Fruit fly (Drosophila melanogaster): ENCODE measurements around the gene CG3916.

- TF ChIP-seq pad (GFP tag; optimal IDR thresholded peaks at IDR 0.05) (no peak), kay (GFP tag; ENCODE audit: borderline replicate concordance) (no peak), tj (GFP tag; optimal IDR thresholded peaks at IDR 0.05) (no peak), CG11617 (GFP tag; optimal IDR thresholded peaks at IDR 0.05) (no peak), Hr96 (GFP tag; optimal IDR thresholded peaks at IDR 0.05) (no peak), CG14711 (tag; optimal IDR thresholded peaks at IDR 0.05) (no peak), CG7045 (GFP tag; optimal IDR thresholded peaks at IDR 0.05) (no peak)
These were observed 3.4 kb downstream of the CG3916 start, which contains the start of gene Pglym87 for dm6 chr3R:12232629-12233028.

All from whole organism, adult.